Worm (Caenorhabditis elegans) whole organism, young adult: ENCODE measurements around the gene Y46G5A.7.

ENCODE experiments used
- B0336.3 ChIP-seq: fragments of 200-800 bp; sonication (Bioruptor generic); IDR thresholded peaks from 2 replicates; pipeline ENCODE4 v1.3.6; 2022; ENCODE audit warnings: missing genetic modification characterization, missing compliant biosample characterization
- C17E4.6 ChIP-seq: fragments of 200-800 bp; sonication (Bioruptor generic); IDR thresholded peaks from 2 replicates; pipeline ENCODE4 v1.3.6; 2022; ENCODE audit warnings: missing genetic modification reagents, missing genetic modification characterization, missing compliant biosample characterization
- D2030.7 ChIP-seq: fragments of 200-800 bp; sonication (Bioruptor generic); IDR thresholded peaks from 2 replicates; pipeline ENCODE4 v1.3.6; 2022; ENCODE audit warnings: missing genetic modification reagents, missing genetic modification characterization, missing compliant biosample characterization
- F39B2.1 ChIP-seq: fragments of 200-800 bp; sonication (Bioruptor generic); IDR thresholded peaks from 2 replicates; pipeline ENCODE4 v1.3.6; 2022; ENCODE audit warnings: missing genetic modification reagents, missing genetic modification characterization, missing compliant biosample characterization
- F52B5.7 ChIP-seq: sonication (generic microtip); optimal IDR thresholded peaks from 2 replicates; lab custom pipeline; 2016; ENCODE audit warnings: mild to moderate bottlenecking, missing genetic modification characterization, missing compliant biosample characterization
- T26A5.8 ChIP-seq: sonication (generic microtip); optimal IDR thresholded peaks from 2 replicates; lab custom pipeline; 2016; ENCODE audit warnings: missing genetic modification characterization, missing compliant biosample characterization
- Y53F4B.3 ChIP-seq: fragments of 200-800 bp; sonication (Bioruptor generic); IDR thresholded peaks from 2 replicates; pipeline ENCODE4 v1.3.6; 2022; ENCODE audit warnings: missing genetic modification reagents, missing genetic modification characterization, missing compliant biosample characterization
- Y56A3A.18 ChIP-seq: fragments of 200-800 bp; sonication (Bioruptor generic); IDR thresholded peaks from 2 replicates; pipeline ENCODE4 v1.3.6; 2022; ENCODE audit warnings: missing genetic modification reagents, missing genetic modification characterization, missing compliant biosample characterization
- ama-1 ChIP-seq, 3 experiments: fragments of 150-350 bp in 1 of 3; sonication (generic microtip) in 2 of 3; optimal IDR thresholded peaks; 2 replicates each; lab custom pipeline; 2014 to 2018; ENCODE audit warnings: missing biosample characterization in 2 of 3, missing genetic modification characterization in 2 of 3, missing genetic modification reagents in 2 of 3
- aptf-3 ChIP-seq: fragments of 200-800 bp; sonication (Bioruptor generic); IDR thresholded peaks from 2 replicates; pipeline ENCODE4 v1.3.6; 2022; ENCODE audit warnings: missing genetic modification characterization, missing compliant biosample characterization
- atf-7 ChIP-seq: sonication (generic microtip); optimal IDR thresholded peaks from 2 replicates; lab custom pipeline; 2017; ENCODE audit warnings: mild to moderate bottlenecking, missing genetic modification characterization, missing compliant biosample characterization
- athp-1 ChIP-seq: sonication (generic microtip); optimal IDR thresholded peaks from 2 replicates; lab custom pipeline; 2017; ENCODE audit warnings: mild to moderate bottlenecking, missing genetic modification characterization, missing compliant biosample characterization
- attf-6 ChIP-seq: fragments of 200-800 bp; sonication (Bioruptor generic); IDR thresholded peaks from 2 replicates; pipeline ENCODE4 v1.3.6; 2022; ENCODE audit warnings: missing genetic modification reagents, missing genetic modification characterization, missing compliant biosample characterization
- cebp-1 ChIP-seq, 2 experiments: fragments of 200-800 bp in 1 of 2; sonication (Bioruptor generic) in 1 of 2; sonication (generic microtip) in 1 of 2; IDR thresholded peaks in 1 of 2; optimal IDR thresholded peaks in 1 of 2; 2 replicates each; pipeline versions ENCODE4 v1.3.6 to Lab custom; 2017 to 2022; ENCODE audit warnings: missing compliant biosample characterization in 2 of 2, missing genetic modification characterization in 2 of 2, mild to moderate bottlenecking in 1 of 2, missing genetic modification reagents in 1 of 2, moderate library complexity in 1 of 2
- ceh-100 ChIP-seq: fragments of 200-800 bp; sonication (Bioruptor generic); IDR thresholded peaks from 2 replicates; pipeline ENCODE4 v1.3.6; 2022; ENCODE audit warnings: missing genetic modification reagents, missing genetic modification characterization, missing compliant biosample characterization
- ceh-27 ChIP-seq: fragments of 200-800 bp; sonication (Bioruptor generic); optimal IDR thresholded peaks from 2 replicates; lab custom pipeline; 2018; ENCODE audit warnings: mild to moderate bottlenecking, missing genetic modification characterization, moderate library complexity, missing compliant biosample characterization
- ceh-40 ChIP-seq: fragments of 200-800 bp; sonication (Bioruptor generic); IDR thresholded peaks from 2 replicates; pipeline ENCODE4 v1.3.6; 2022; ENCODE audit warnings: missing genetic modification characterization, missing compliant biosample characterization
- chd-7 ChIP-seq: sonication (generic microtip); optimal IDR thresholded peaks from 2 replicates; lab custom pipeline; 2016; ENCODE audit warnings: mild to moderate bottlenecking, missing genetic modification characterization, moderate library complexity, missing compliant biosample characterization
- dpff-1 ChIP-seq: sonication (generic microtip); optimal IDR thresholded peaks from 2 replicates; lab custom pipeline; 2017; ENCODE audit warnings: mild to moderate bottlenecking, missing genetic modification characterization, missing compliant biosample characterization
- efl-1 ChIP-seq: fragments of 150-350 bp; optimal IDR thresholded peaks from 2 replicates; lab custom pipeline; 2014; ENCODE audit warnings: missing biosample characterization, missing genetic modification reagents, missing genetic modification characterization
- egl-18 ChIP-seq: fragments of 200-800 bp; sonication (Bioruptor generic); IDR thresholded peaks from 2 replicates; pipeline ENCODE4 v1.3.6; 2022; ENCODE audit warnings: missing genetic modification reagents, missing genetic modification characterization, missing compliant biosample characterization
- egrh-3 ChIP-seq: fragments of 200-800 bp; sonication (Bioruptor generic); IDR thresholded peaks from 2 replicates; pipeline ENCODE4 v1.3.6; 2022; ENCODE audit warnings: missing genetic modification reagents, missing genetic modification characterization, missing compliant biosample characterization
- ekl-4 ChIP-seq: fragments of 200-800 bp; sonication (Bioruptor generic); IDR thresholded peaks from 2 replicates; pipeline ENCODE4 v1.3.6; 2022; ENCODE audit warnings: missing genetic modification reagents, missing genetic modification characterization, missing compliant biosample characterization
- fkh-3 ChIP-seq: sonication (generic microtip); optimal IDR thresholded peaks from 2 replicates; lab custom pipeline; 2016; ENCODE audit warnings: mild to moderate bottlenecking, missing genetic modification characterization, missing compliant biosample characterization
- hlh-12 ChIP-seq: sonication (generic microtip); optimal IDR thresholded peaks from 2 replicates; lab custom pipeline; 2016; ENCODE audit warnings: missing genetic modification characterization, missing compliant biosample characterization
- hmg-1.2 ChIP-seq: fragments of 200-800 bp; sonication (Bioruptor generic); IDR thresholded peaks from 2 replicates; pipeline ENCODE4 v1.3.6; 2022; ENCODE audit warnings: missing genetic modification reagents, missing genetic modification characterization, missing compliant biosample characterization
- hmg-20 ChIP-seq: fragments of 200-800 bp; sonication (Bioruptor generic); IDR thresholded peaks from 2 replicates; pipeline ENCODE4 v1.3.6; 2022; ENCODE audit warnings: missing genetic modification reagents, missing genetic modification characterization, missing compliant biosample characterization
- hrde-1 ChIP-seq: sonication (generic microtip); optimal IDR thresholded peaks from 2 replicates; lab custom pipeline; 2016; ENCODE audit warnings: missing genetic modification characterization, mild to moderate bottlenecking, missing compliant biosample characterization, moderate library complexity, missing genotype, missing genetic modification reagents, borderline replicate concordance
- hsf-1 ChIP-seq: fragments of 200-800 bp; sonication (Bioruptor generic); IDR thresholded peaks from 2 replicates; pipeline ENCODE4 v1.3.6; 2022; ENCODE audit warnings: missing genetic modification reagents, missing genetic modification characterization, missing compliant biosample characterization
- lin-26 ChIP-seq: fragments of 200-800 bp; sonication (Bioruptor generic); IDR thresholded peaks from 2 replicates; pipeline ENCODE4 v1.3.6; 2022; ENCODE audit warnings: missing genetic modification reagents, missing genetic modification characterization, missing compliant biosample characterization
- lin-35 ChIP-seq, 3 experiments: fragments of 150-350 bp in 2 of 3; sonication (generic microtip) in 1 of 3; optimal IDR thresholded peaks; 2 replicates each; lab custom pipeline; 2014 to 2018; ENCODE audit warnings: missing biosample characterization in 3 of 3, missing genetic modification characterization in 3 of 3, missing genetic modification reagents in 3 of 3
- lin-40 ChIP-seq: sonication (generic microtip); optimal IDR thresholded peaks from 2 replicates; lab custom pipeline; 2016; ENCODE audit warnings: missing genetic modification characterization, mild to moderate bottlenecking, missing compliant biosample characterization, missing genotype, missing genetic modification reagents
- lin-54 ChIP-seq: fragments of 200-800 bp; sonication (Bioruptor generic); optimal IDR thresholded peaks from 2 replicates; lab custom pipeline; 2018; ENCODE audit warnings: mild to moderate bottlenecking, missing genetic modification characterization, missing compliant biosample characterization
- lsy-27 ChIP-seq: sonication (generic microtip); optimal IDR thresholded peaks from 2 replicates; lab custom pipeline; 2017; ENCODE audit warnings: missing genetic modification characterization, mild to moderate bottlenecking, missing compliant biosample characterization, antibody characterized with exemption, missing genotype, borderline replicate concordance; ENCODE audit not compliant: insufficient read depth
- madf-3 ChIP-seq: fragments of 200-800 bp; sonication (Bioruptor generic); IDR thresholded peaks from 2 replicates; pipeline ENCODE4 v1.3.6; 2022; ENCODE audit warnings: missing genetic modification reagents, missing genetic modification characterization, missing compliant biosample characterization
- madf-6 ChIP-seq: fragments of 200-800 bp; sonication (Bioruptor generic); IDR thresholded peaks from 2 replicates; pipeline ENCODE4 v1.3.6; 2022; ENCODE audit warnings: missing genetic modification reagents, missing genetic modification characterization, missing compliant biosample characterization
- nfya-1 ChIP-seq: sonication (generic microtip); optimal IDR thresholded peaks from 2 replicates; lab custom pipeline; 2017; ENCODE audit warnings: antibody characterized with exemption, missing compliant biosample characterization, missing genetic modification characterization, borderline replicate concordance; ENCODE audit not compliant: insufficient read depth
- nfya-2 ChIP-seq: fragments of 200-800 bp; sonication (Bioruptor generic); IDR thresholded peaks from 2 replicates; pipeline ENCODE4 v1.3.6; 2022; ENCODE audit warnings: missing genetic modification reagents, missing genetic modification characterization, missing compliant biosample characterization
- nfyb-1 ChIP-seq: fragments of 200-800 bp; sonication (Bioruptor generic); IDR thresholded peaks from 2 replicates; pipeline ENCODE4 v1.3.6; 2022; ENCODE audit warnings: missing genetic modification reagents, missing genetic modification characterization, missing compliant biosample characterization
- sdz-38 ChIP-seq: sonication (generic microtip); optimal IDR thresholded peaks from 2 replicates; lab custom pipeline; 2016; ENCODE audit warnings: missing genotype, missing genetic modification characterization, missing compliant biosample characterization
- snpc-3.4 ChIP-seq: sonication (generic microtip); optimal IDR thresholded peaks from 2 replicates; lab custom pipeline; 2017; ENCODE audit warnings: missing genetic modification characterization, mild to moderate bottlenecking, missing compliant biosample characterization, antibody characterized with exemption, moderate library complexity, missing genotype, missing genetic modification reagents
- somi-1 ChIP-seq: fragments of 200-800 bp; sonication (Bioruptor generic); optimal IDR thresholded peaks from 2 replicates; lab custom pipeline; 2018; ENCODE audit warnings: mild to moderate bottlenecking, missing genetic modification characterization, missing compliant biosample characterization
- unc-62 ChIP-seq: fragments of 150-350 bp; optimal IDR thresholded peaks from 2 replicates; lab custom pipeline; 2014; ENCODE audit warnings: missing biosample characterization, missing genetic modification reagents, missing genetic modification characterization
- zfh-2 ChIP-seq: fragments of 200-800 bp; sonication (Bioruptor generic); conservative IDR thresholded peaks from 2 replicates; pipeline ENCODE4 v1.3.6; 2022; ENCODE audit warnings: missing genetic modification reagents, missing genetic modification characterization, missing compliant biosample characterization
- zim-3 ChIP-seq: sonication (generic microtip); optimal IDR thresholded peaks from 2 replicates; lab custom pipeline; 2017; ENCODE audit warnings: mild to moderate bottlenecking, missing genetic modification characterization, moderate library complexity, missing compliant biosample characterization
- ztf-18 ChIP-seq: sonication (generic microtip); optimal IDR thresholded peaks from 2 replicates; lab custom pipeline; 2016; ENCODE audit warnings: missing genotype, mild to moderate bottlenecking, missing genetic modification characterization, missing compliant biosample characterization
- ztf-6 ChIP-seq: fragments of 200-800 bp; sonication (Bioruptor generic); IDR thresholded peaks from 2 replicates; pipeline ENCODE4 v1.3.6; 2022; ENCODE audit warnings: missing genetic modification reagents, missing genetic modification characterization, missing compliant biosample characterization

Y46G5A.7 gene

ce11 chrII:12736579-12736978 lies 19.6 kb downstream of the Y46G5A.7 start, which contains the start of gene snrp-200:
TSS of gene snrp-200 (minus strand) at chrII:12736910.
- no peak for TF ChIP-seq ztf-18
- peak; percentile 83 for TF ChIP-seq madf-3 (GFP tag; lab: Robert Waterston, UW)
- no peak for TF ChIP-seq efl-1 (GFP tag; lab: Kevin White, UChicago)
- peak; percentile 53 for TF ChIP-seq atf-7
- TF ChIP-seq nfyb-1 (GFP tag; lab: Robert Waterston, UW), result peak; percentile 45; the same call in 1 of the 2 replicates
- TF ChIP-seq lsy-27, result no peak
- peak; percentile 87 for TF ChIP-seq B0336.3
- peak; percentile 72 for TF ChIP-seq chd-7 (tag; lab: Kevin White, UChicago)
- peak; percentile 36 for TF ChIP-seq T26A5.8
- TF ChIP-seq hsf-1 (GFP tag; lab: Robert Waterston, UW), result peak; percentile 84
- no peak for TF ChIP-seq hlh-12
- peak; percentile 0 for TF ChIP-seq lin-54
- TF ChIP-seq cebp-1 (GFP tag; IDR thresholded peaks at IDR 0.05; lab: Robert Waterston, UW), result no peak
- peak; percentile 13 for TF ChIP-seq cebp-1 (tag; optimal IDR thresholded peaks at IDR 0.05; lab: Kevin White, UChicago)
- TF ChIP-seq Y53F4B.3 (GFP tag; lab: Robert Waterston, UW), result no peak
- no peak for TF ChIP-seq lin-40 (tag; lab: Kevin White, UChicago)
- 0 out of 2 replicates have a peak, but pooled peaks have one; percentile 7 for TF ChIP-seq hmg-20 (GFP tag; lab: Robert Waterston, UW)
- peak; percentile 39 for TF ChIP-seq fkh-3 (tag; lab: Kevin White, UChicago)
- TF ChIP-seq ceh-40, result no peak
- TF ChIP-seq madf-6 (GFP tag; lab: Robert Waterston, UW), result peak; percentile 71
- TF ChIP-seq ama-1 (optimal IDR thresholded peaks at IDR 0.05; lab: Kevin White, UChicago), result no peak
- peak in 1 of 2 experiments; percentile 35 for TF ChIP-seq ama-1 (GFP tag; optimal IDR thresholded peaks at IDR 0.05; lab: Kevin White, UChicago)
- TF ChIP-seq ceh-27, result no peak
- no peak for TF ChIP-seq lin-35 (GFP tag; optimal IDR thresholded peaks at IDR 0.05; lab: Kevin White, UChicago)
- TF ChIP-seq somi-1 (GFP tag; lab: Kevin White, UChicago), result no peak
- TF ChIP-seq snpc-3.4, result no peak
- TF ChIP-seq nfya-1 (tag; lab: Kevin White, UChicago), result no peak
- TF ChIP-seq ekl-4 (GFP tag; lab: Robert Waterston, UW), result peak; percentile 85
- no peak for TF ChIP-seq ztf-6 (GFP tag; lab: Robert Waterston, UW)
- peak; percentile 76 for TF ChIP-seq zfh-2
- no peak for TF ChIP-seq unc-62 (GFP tag; lab: Kevin White, UChicago)
- peak; percentile 73 for TF ChIP-seq hrde-1
- TF ChIP-seq sdz-38 (tag; lab: Kevin White, UChicago), result no peak
- TF ChIP-seq egrh-3 (GFP tag; lab: Robert Waterston, UW), result no peak
- TF ChIP-seq D2030.7 (GFP tag; lab: Robert Waterston, UW), result no peak
- TF ChIP-seq lin-26 (GFP tag; lab: Robert Waterston, UW), result peak; percentile 54; the same call in 1 of the 2 replicates
- TF ChIP-seq F39B2.1 (GFP tag; lab: Robert Waterston, UW), result peak; percentile 23; the same call in 1 of the 2 replicates
- TF ChIP-seq zim-3, result peak; percentile 79
- TF ChIP-seq athp-1 (tag; lab: Kevin White, UChicago), result peak; percentile 74
- TF ChIP-seq F52B5.7 (tag; lab: Kevin White, UChicago), result peak; percentile 93
- no peak; the same call in 1 of the 2 replicates for TF ChIP-seq C17E4.6 (GFP tag; lab: Robert Waterston, UW)
- TF ChIP-seq egl-18 (GFP tag; lab: Robert Waterston, UW), result no peak
- peak; percentile 15 for TF ChIP-seq dpff-1 (tag; lab: Kevin White, UChicago)
- TF ChIP-seq hmg-1.2 (GFP tag; lab: Robert Waterston, UW), result 0 out of 2 replicates have a peak, but pooled peaks have one; percentile 20
- TF ChIP-seq Y56A3A.18 (GFP tag; lab: Robert Waterston, UW), result peak; percentile 58; the same call in 1 of the 2 replicates
- 0 out of 2 replicates have a peak, but pooled peaks have one; percentile 9 for TF ChIP-seq nfya-2 (GFP tag; lab: Robert Waterston, UW)
- peak; percentile 68; the same call in 1 of the 2 replicates for TF ChIP-seq attf-6 (GFP tag; lab: Robert Waterston, UW)
- peak; percentile 56; the same call in 1 of the 2 replicates for TF ChIP-seq ceh-100
- no peak for TF ChIP-seq aptf-3 (GFP tag; lab: Robert Waterston, UW)
